Worm (Caenorhabditis elegans): ENCODE data around the gene M7.12.

ce11 chrIV:11068314-11068713 lies 29.5 kb downstream of the M7.12 start:
- no peak for TF ChIP-seq elt-1 (tag; optimal IDR thresholded peaks at IDR 0.05; ENCODE audit: borderline replicate concordance, insufficient read depth)
- TF ChIP-seq bed-3 (GFP tag; optimal IDR thresholded peaks at IDR 0.05), result no peak
- TF ChIP-seq elt-3 (tag; optimal IDR thresholded peaks at IDR 0.05), result no peak
- TF ChIP-seq snpc-4 (tag; optimal IDR thresholded peaks at IDR 0.05), result no peak
- TF ChIP-seq ceh-43 (GFP tag; optimal IDR thresholded peaks at IDR 0.05), result no peak
- TF ChIP-seq unc-62 (GFP tag; optimal IDR thresholded peaks at IDR 0.05), result peak; percentile 100
- no peak for TF ChIP-seq zip-8 (tag; optimal IDR thresholded peaks at IDR 0.05)
- no peak for TF ChIP-seq pha-4 (tag; optimal IDR thresholded peaks at IDR 0.05)
- TF ChIP-seq ztf-11 (tag; optimal IDR thresholded peaks at IDR 0.05), result no peak

Measured in whole organism, mixed stage, embryonic.